Fruit fly (Drosophila melanogaster) Kc167 (cell line): ENCODE data around the gene MED31.

Source experiments
- Myc ChIP-seq: fragments of >200 bp; optimal IDR thresholded peaks from 2 replicates; lab custom pipeline; 2017; ENCODE audit warnings: missing external identifiers
- Sin3A ChIP-seq: fragments of >200 bp; optimal IDR thresholded peaks from 2 replicates; lab custom pipeline; 2018; ENCODE audit warnings: missing external identifiers
- h ChIP-seq: fragments of >200 bp; optimal IDR thresholded peaks from 3 replicates; lab custom pipeline; 2018; ENCODE audit warnings: missing external identifiers
- insv ChIP-seq: fragments of >200 bp; optimal IDR thresholded peaks from 3 replicates; lab custom pipeline; 2018; ENCODE audit warnings: missing external identifiers
- psq ChIP-seq: fragments of >200 bp; optimal IDR thresholded peaks from 2 replicates; lab custom pipeline; 2017; ENCODE audit warnings: missing external identifiers
- ttk ChIP-seq: sonication (Bioruptor generic); optimal IDR thresholded peaks from 2 replicates; lab custom pipeline; 2017; ENCODE audit warnings: missing external identifiers

DNA sequence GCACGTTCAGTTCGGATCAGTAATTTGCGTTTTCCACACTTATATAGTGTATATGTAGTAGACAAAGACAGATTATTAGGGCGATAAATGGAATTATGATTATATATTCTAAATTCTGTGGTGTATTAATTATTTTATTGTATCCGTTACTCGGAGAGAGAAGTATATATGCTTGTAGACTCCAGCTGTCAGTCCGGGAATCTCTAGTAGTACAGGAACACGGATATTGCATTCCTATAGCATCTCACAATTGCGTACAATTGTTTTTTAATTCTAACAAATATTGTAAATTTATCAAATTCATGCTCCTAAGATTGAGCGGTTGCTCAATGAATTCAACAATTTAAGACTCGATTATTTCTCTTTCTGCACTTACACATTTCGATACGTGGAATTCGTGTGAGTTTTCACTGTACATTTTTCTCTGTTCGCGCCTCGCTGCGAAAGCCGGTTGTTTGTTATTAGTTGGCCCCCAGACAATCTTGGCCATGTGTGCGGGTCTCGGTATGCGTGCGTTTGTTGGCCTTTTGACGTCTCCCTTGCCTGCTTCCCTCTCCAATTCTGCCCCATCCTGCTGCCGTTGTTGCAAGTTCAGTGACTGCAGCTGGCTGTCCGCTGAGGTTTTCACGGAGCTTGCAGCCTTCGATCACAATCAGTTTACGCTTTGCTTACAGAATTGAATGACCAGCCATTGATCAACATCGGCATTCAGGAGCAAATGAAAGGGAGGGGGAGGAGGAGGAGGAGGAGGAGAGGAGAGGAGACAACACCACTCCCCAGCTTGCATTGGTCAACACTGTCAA lies 25.8 kb downstream of the MED31 start:
- TF ChIP-seq insv (lab: Kevin White, UChicago): no peak
- no peak for TF ChIP-seq psq (lab: Kevin White, UChicago)
- no peak for TF ChIP-seq h (lab: Kevin White, UChicago)
- no peak for TF ChIP-seq Myc
- TF ChIP-seq Sin3A (lab: Kevin White, UChicago): no peak
- TF ChIP-seq ttk (lab: Kevin White, UChicago): no peak
